Fruit fly (Drosophila melanogaster): ENCODE results near the gene CG8010.
A peak's percentile ranks its signal among the peaks of the same experiment; 100 is the strongest.

CG8010 gene

DNA sequence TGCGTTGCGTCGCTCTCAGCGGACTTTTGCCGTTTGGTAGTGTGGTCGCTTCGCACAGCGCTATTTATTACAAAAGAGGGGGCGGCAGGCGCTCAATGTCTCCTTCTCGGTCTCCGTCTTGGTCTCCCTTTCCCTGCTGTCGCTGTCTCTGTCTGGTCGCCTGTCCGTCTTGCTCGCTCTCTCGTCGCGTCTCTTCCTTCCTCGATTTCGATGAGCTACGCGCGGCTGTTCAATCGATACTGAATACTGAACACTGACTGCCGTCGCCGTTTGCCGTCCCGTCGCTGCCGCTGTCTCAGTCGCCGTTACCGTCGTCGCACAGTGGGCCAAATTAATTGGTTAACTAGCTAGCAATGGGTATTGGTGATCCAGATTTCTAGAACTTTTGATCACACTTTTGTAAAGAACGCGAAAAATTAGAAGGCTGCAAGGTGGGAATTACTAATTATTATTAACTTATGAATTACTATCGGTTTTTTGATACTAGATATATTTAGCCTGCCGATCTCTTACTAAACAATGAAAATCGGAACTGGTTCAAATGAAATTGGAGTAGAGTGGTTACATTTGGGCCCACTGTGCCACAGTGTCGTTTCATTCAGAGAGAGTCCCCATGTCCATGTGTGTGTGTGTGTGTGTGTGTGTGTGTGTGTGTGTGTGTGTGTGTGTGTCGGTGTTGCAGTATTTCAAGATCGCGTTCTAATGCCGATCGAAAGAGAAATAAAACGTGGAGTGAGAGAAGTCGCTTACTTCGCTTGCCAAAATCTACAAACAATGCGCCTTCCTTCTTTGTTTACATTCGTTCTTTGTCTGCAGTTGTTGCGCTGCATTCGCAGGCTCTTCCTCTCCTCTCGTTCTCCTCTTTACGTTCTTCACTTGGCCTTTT lies 29.4 kb upstream of the CG8010 start, which contains the start of gene CG8034 (continued):
- peak; percentile 87 for TF ChIP-seq ssp (GFP tag; IDR thresholded peaks at IDR 0.05)
- TF ChIP-seq ind (GFP tag; optimal IDR thresholded peaks at IDR 0.05): peak; percentile 97
- TF ChIP-seq Chrac-16 (GFP tag; optimal IDR thresholded peaks at IDR 0.05): peak; percentile 97
- peak; percentile 91 for TF ChIP-seq Bdp1 (GFP tag; optimal IDR thresholded peaks at IDR 0.05)
- TF ChIP-seq CG12391 (tag; optimal IDR thresholded peaks at IDR 0.05): peak; percentile 97
- peak; percentile 89 for TF ChIP-seq CG11560 (tag; IDR thresholded peaks at IDR 0.05)
- TF ChIP-seq Scr (GFP tag; IDR thresholded peaks at IDR 0.05; ENCODE audit: partially characterized antibody): peak; percentile 58
- peak; percentile 91 for TF ChIP-seq CG8944 (GFP tag; optimal IDR thresholded peaks at IDR 0.05)
- TF ChIP-seq jigr1 (GFP tag; IDR thresholded peaks at IDR 0.05): peak; percentile 92
- peak; percentile 95 for TF ChIP-seq klu (GFP tag; IDR thresholded peaks at IDR 0.05)
- TF ChIP-seq ac (GFP tag; optimal IDR thresholded peaks at IDR 0.05): peak; percentile 88
- TF ChIP-seq Dek (tag; optimal IDR thresholded peaks at IDR 0.05): peak; percentile 97
- peak; percentile 98 for TF ChIP-seq CG17829 (tag; optimal IDR thresholded peaks at IDR 0.05)
- TF ChIP-seq Mrtf (GFP tag; IDR thresholded peaks at IDR 0.05): peak; percentile 91
- peak; percentile 95 for TF ChIP-seq Dip3 (GFP tag; optimal IDR thresholded peaks at IDR 0.05)
- peak; percentile 93 for TF ChIP-seq tap (tag; optimal IDR thresholded peaks at IDR 0.05)
- peak; percentile 95 for TF ChIP-seq Bteb2 (GFP tag; optimal IDR thresholded peaks at IDR 0.05)
- TF ChIP-seq CG6254 (GFP tag; optimal IDR thresholded peaks at IDR 0.05): peak; percentile 93
- TF ChIP-seq HHEX (GFP tag; optimal IDR thresholded peaks at IDR 0.05): peak; percentile 97
- peak; percentile 87 for TF ChIP-seq ham (GFP tag; IDR thresholded peaks at IDR 0.05)
- TF ChIP-seq CG7928 (GFP tag; optimal IDR thresholded peaks at IDR 0.05): peak; percentile 78
- TF ChIP-seq CG9215 (GFP tag; IDR thresholded peaks at IDR 0.05): peak; percentile 96
- peak; percentile 82 for TF ChIP-seq Nf-YA (GFP tag; IDR thresholded peaks at IDR 0.05)
- TF ChIP-seq onecut (GFP tag; IDR thresholded peaks at IDR 0.05): peak; percentile 89
- peak; percentile 68 for TF ChIP-seq HLHmδ (GFP tag; optimal IDR thresholded peaks at IDR 0.05)
- peak; percentile 94 for TF ChIP-seq tx (GFP tag; optimal IDR thresholded peaks at IDR 0.05)
- no peak for TF ChIP-seq usp (GFP tag; optimal IDR thresholded peaks at IDR 0.05)
- TF ChIP-seq CG14014 (GFP tag; IDR thresholded peaks at IDR 0.05): peak; percentile 93
- peak; percentile 80; the same call in 1 of the 3 replicates for TF ChIP-seq C15 (GFP tag; IDR thresholded peaks at IDR 0.05)
- peak; percentile 77 for TF ChIP-seq sens-2 (GFP tag; IDR thresholded peaks at IDR 0.05)
- peak; percentile 96 for TF ChIP-seq CG9817 (tag; optimal IDR thresholded peaks at IDR 0.05)
- peak; percentile 99 for TF ChIP-seq gem (tag; optimal IDR thresholded peaks at IDR 0.05)
- TF ChIP-seq CG2678 (tag; optimal IDR thresholded peaks at IDR 0.05): peak; percentile 99
- peak; percentile 33 to 90 for TF ChIP-seq Trl (optimal IDR thresholded peaks at IDR 0.05)
- TF ChIP-seq Trl (GFP tag; optimal IDR thresholded peaks at IDR 0.05): peak; percentile 94
- TF ChIP-seq sd (tag; optimal IDR thresholded peaks at IDR 0.05): peak; percentile 89
- peak; percentile 86 for TF ChIP-seq sima (GFP tag; optimal IDR thresholded peaks at IDR 0.05)
- peak; percentile 94 for TF ChIP-seq D19A (tag; optimal IDR thresholded peaks at IDR 0.05)
- peak; percentile 37; the same call in 1 of the 2 replicates for TF ChIP-seq CG13287 (GFP tag; IDR thresholded peaks at IDR 0.05; ENCODE audit: partially characterized antibody)
- TF ChIP-seq CG7357 (GFP tag; IDR thresholded peaks at IDR 0.05): peak; percentile 92
- TF ChIP-seq CG18011 (GFP tag; optimal IDR thresholded peaks at IDR 0.05): peak; percentile 83
- TF ChIP-seq mam (GFP tag; optimal IDR thresholded peaks at IDR 0.05): peak; percentile 97
- peak; percentile 39 to 69 for TF ChIP-seq tll (GFP tag; optimal IDR thresholded peaks at IDR 0.05)
- TF ChIP-seq CG30403 (GFP tag; optimal IDR thresholded peaks at IDR 0.05): peak; percentile 98
- peak; percentile 95 for TF ChIP-seq bab2 (GFP tag; optimal IDR thresholded peaks at IDR 0.05)
- peak; percentile 90 for TF ChIP-seq H15 (GFP tag; IDR thresholded peaks at IDR 0.05)
- TF ChIP-seq sens (GFP tag): peak; percentile 99
- TF ChIP-seq abd-A (tag; optimal IDR thresholded peaks at IDR 0.05): peak; percentile 85
- peak; percentile 90 for TF ChIP-seq Awh (GFP tag; IDR thresholded peaks at IDR 0.05)
- peak; percentile 75 for TF ChIP-seq Dip2 (GFP tag; IDR thresholded peaks at IDR 0.05)
